Worm (Caenorhabditis elegans): ENCODE results near the gene F34D10.3.
A peak's percentile ranks its signal among the peaks of the same experiment; 100 is the strongest.

Gene F34D10.3

DNA sequence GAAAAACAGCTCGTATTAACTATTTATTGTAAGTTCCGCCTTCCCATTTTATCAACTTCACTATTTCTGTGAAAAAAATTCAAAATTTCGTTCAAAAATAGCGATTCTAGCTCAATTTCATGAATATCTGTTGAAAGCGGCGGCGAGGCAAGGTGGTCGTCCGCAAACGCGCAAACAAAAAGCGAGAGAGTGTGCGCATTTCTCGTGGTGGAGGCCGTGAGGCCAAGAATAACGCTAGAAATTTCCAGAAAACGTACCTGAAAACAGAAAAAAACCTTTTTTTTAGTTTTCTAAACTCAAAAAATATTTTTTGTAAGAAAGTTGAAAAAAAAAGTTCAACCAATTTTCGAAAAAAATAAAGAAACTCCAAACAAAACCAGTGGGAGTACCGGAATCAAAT is 36.9 kb upstream of the F34D10.3 start:
- TF ChIP-seq lin-38 (GFP tag; IDR thresholded peaks at IDR 0.05) = peak; percentile 65
- TF ChIP-seq hmg-1.1 (GFP tag; IDR thresholded peaks at IDR 0.05) = peak; percentile 47

DNA sequence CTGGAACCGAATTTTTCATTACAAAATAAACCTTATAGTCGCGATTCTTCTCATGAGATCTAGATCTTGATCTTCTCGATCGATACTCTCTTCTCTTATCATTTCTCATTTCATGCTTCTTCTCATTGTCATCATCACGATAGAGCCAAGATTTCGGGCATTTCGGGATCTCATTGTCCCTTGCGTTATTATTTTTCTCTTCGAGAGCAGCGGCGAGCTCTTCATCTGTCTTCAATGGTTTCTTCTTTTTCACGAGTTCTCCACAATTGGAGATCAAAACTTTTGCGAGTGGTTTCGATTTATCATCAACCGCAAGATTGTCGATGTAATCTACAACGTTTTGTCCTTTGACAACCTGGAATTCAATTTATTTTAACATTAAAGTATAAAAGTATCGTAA is 35.7 kb upstream of the F34D10.3 start:
- peak; percentile 97 for TF ChIP-seq aha-1 (tag)
- TF ChIP-seq snpc-4 (tag; optimal IDR thresholded peaks at IDR 0.05) = no peak

DNA sequence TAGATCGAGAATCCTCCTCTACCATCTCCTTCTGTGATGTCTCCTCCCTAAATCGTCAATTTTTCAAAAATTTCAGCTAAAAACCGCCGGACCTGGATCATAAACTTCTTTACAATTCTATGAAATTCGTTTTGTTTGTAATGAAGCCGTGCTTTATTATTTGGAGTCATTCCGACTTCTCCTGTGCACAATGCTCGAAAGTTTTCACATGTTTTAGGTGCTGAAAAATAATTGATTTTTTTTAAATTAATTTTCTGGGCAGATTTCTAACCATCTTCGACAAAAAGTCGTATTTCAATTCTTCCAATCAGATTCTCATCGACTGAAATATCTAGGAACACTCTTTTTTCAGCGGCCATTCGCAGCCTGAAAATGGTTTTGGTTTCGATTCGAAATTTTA is 34.8 kb upstream of the F34D10.3 start, which contains the start of gene cyn-9:
TSS of gene cyn-9 (minus strand) at position 366 of the 400 bp plus-strand sequence.
- TF ChIP-seq Y75B8A.6 (GFP tag; IDR thresholded peaks at IDR 0.05) (0 out of 2 replicates have a peak, but pooled peaks have one; percentile 22), lin-38 (GFP tag; IDR thresholded peaks at IDR 0.05) (peak; percentile 46), arid-1 (GFP tag; conservative IDR thresholded peaks at IDR 0.05) (0 out of 2 replicates have a peak, but pooled peaks have one; percentile 10), duxl-1 (tag; optimal IDR thresholded peaks at IDR 0.05; ENCODE audit: poor library complexity) (peak; percentile 70), pha-4 (GFP tag; IDR thresholded peaks at IDR 0.05) (no peak), pha-4 (tag; optimal IDR thresholded peaks at IDR 0.05) (no peak), T26A8.4 (GFP tag; IDR thresholded peaks at IDR 0.05) (peak; percentile 66)

DNA sequence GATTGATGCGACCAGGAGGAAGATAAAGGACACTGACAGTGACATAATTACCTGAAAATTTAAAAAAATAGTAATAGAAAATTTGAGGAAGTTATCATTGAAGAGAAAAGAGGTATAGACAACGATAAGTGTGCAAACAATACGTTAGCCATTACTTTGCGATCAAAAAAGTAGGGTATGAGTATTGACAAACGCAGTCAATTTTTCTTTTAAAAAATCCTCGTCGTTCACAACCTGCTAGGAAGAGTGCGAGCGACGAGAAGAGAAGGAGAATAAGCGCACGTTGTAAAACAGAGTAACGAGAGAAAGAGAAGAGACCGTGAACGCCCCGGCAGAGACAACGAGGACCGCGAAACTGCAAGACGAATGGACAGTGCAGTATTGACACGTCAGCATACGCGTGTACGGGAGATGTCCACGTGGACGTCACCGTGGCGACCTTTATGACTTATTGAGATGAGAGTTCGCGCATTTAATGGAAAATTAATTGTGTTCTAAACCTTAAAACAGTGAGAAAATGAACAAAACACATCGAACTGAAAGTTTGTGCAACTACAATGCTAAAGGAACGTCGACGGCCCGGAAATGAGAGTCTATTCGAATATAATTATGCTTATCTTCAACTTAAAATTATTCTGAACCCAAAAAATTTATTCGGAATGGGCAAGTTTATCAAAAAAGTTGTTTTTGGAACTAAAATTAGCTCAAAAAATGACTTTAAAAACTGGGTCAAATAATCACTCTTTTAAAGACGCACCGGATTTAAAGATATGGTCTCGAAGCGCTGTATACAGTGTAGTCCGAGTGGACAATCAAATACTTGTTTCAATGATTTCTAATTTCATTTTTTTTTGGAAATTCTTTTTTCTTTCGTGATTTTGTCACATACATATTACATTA is 32.4 kb upstream of the F34D10.3 start, which contains the start of the genes pdi-1 and C14B1.2:
TSS of gene pdi-1 (minus strand) at position 51 of the 900 bp plus-strand sequence.
TSS of gene C14B1.2 (plus strand) at position 850 of the 900 bp plus-strand sequence.
- TF ChIP-seq hlh-11 (tag; optimal IDR thresholded peaks at IDR 0.05) (peak; percentile 82), jun-1 (tag; optimal IDR thresholded peaks at IDR 0.05) (no peak), nhr-6 (tag; optimal IDR thresholded peaks at IDR 0.05) (peak; percentile 77), Y75B8A.6 (GFP tag; IDR thresholded peaks at IDR 0.05) (0 out of 2 replicates have a peak, but pooled peaks have one; percentile 37), madf-9 (GFP tag; conservative IDR thresholded peaks at IDR 0.05) (no peak; the same call in 1 of the 2 replicates), unc-130 (GFP tag; optimal IDR thresholded peaks at IDR 0.05) (no peak), F44E2.7 (GFP tag; IDR thresholded peaks at IDR 0.05) (no peak), mes-2 (tag; optimal IDR thresholded peaks at IDR 0.05; ENCODE audit: poor library complexity, severe bottlenecking) (peak; percentile 35), duxl-1 (tag; optimal IDR thresholded peaks at IDR 0.05; ENCODE audit: poor library complexity) (no peak), dve-1 (tag; optimal IDR thresholded peaks at IDR 0.05; ENCODE audit: insufficient read depth) (peak; percentile 87), ceh-44 (GFP tag; IDR thresholded peaks at IDR 0.05) (no peak), zfp-3 (GFP tag; conservative IDR thresholded peaks at IDR 0.05) (peak; percentile 63; the same call in 1 of the 2 replicates), snpc-1.2 (GFP tag; IDR thresholded peaks at IDR 0.05) (no peak), saeg-2 (GFP tag; IDR thresholded peaks at IDR 0.05) (no peak), zip-2 (tag; optimal IDR thresholded peaks at IDR 0.05) (no peak), hmg-1.1 (GFP tag; IDR thresholded peaks at IDR 0.05) (peak; percentile 66; the same call in 1 of the 2 replicates), lim-7 (GFP tag; IDR thresholded peaks at IDR 0.05) (0 out of 2 replicates have a peak, but pooled peaks have one; percentile 55), cey-2 (tag; optimal IDR thresholded peaks at IDR 0.05; ENCODE audit: borderline replicate concordance, insufficient read depth) (no peak), dmd-9 (GFP tag; IDR thresholded peaks at IDR 0.05) (no peak), unc-62 (GFP tag; optimal IDR thresholded peaks at IDR 0.05 in 1 of 2) (no peak), unc-62 (tag; optimal IDR thresholded peaks at IDR 0.05) (no peak), daf-19 (GFP tag; conservative IDR thresholded peaks at IDR 0.05) (no peak), F26F4.8 (GFP tag; conservative IDR thresholded peaks at IDR 0.05) (no peak), mdl-1 (tag; optimal IDR thresholded peaks at IDR 0.05) (peak; percentile 75 to 89), zip-11 (GFP tag; IDR thresholded peaks at IDR 0.05) (no peak), ceh-32 (tag; optimal IDR thresholded peaks at IDR 0.05; ENCODE audit: poor library complexity) (no peak), nhr-41 (GFP tag; IDR thresholded peaks at IDR 0.05) (peak; percentile 64; the same call in 1 of the 2 replicates), nhr-76 (tag; optimal IDR thresholded peaks at IDR 0.05) (no peak), hif-1 (tag; optimal IDR thresholded peaks at IDR 0.05) (peak in 1 of 2 experiments; percentile 41), lin-29 (GFP tag; IDR thresholded peaks at IDR 0.05) (no peak), ceh-20 (GFP tag; IDR thresholded peaks at IDR 0.05) (0 out of 2 replicates have a peak, but pooled peaks have one; percentile 22), vab-7 (GFP tag; IDR thresholded peaks at IDR 0.05) (no peak), ceh-28 (tag; optimal IDR thresholded peaks at IDR 0.05) (no peak), fkh-10 (GFP tag; optimal IDR thresholded peaks at IDR 0.05) (no peak), mxl-3 (GFP tag; optimal IDR thresholded peaks at IDR 0.05) (peak; percentile 99)
